1 fruit fly cellular context compared by ENCODE assay signal in the genomic region with DNA sequence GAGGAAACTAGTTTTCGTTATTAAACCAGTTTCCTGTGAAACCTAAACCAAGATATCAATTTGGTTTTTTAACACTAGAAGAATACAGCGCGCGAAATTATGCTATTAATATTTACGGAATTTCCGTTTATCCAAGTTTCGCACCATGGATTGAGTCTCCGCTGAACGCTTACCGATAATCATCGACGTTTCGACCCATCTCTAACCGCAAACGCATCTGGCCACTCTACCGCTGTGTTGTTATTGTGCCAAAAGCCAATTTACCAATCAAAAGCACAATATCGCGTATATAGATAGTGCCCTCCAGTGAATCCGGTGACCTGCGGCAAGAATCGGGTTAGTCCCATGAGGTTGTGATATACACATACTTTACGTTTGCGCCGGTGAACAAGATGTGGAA.
TF ChIP-seq lines count a peak whose summit lies in the region.

Gene CG3626, plus strand, starts transcription at position 222 of the 400 bp plus-strand sequence.

TF ChIP-seq in whole organism, embryonic, 481 proteins besides CTCF, POLR2A, EP300 and RAD21 (continued from another document and continues in another):
- TF ChIP-seq Doc3 (GFP tag; IDR thresholded peaks at IDR 0.05; lab: Robert Waterston, UW; ENCODE audit: partially characterized antibody) (peak; percentile 71; the same call in 2 of the 3 replicates), crc (GFP tag; optimal IDR thresholded peaks at IDR 0.05; lab: Kevin White, UChicago) (no peak), trem (tag; optimal IDR thresholded peaks at IDR 0.05; lab: Kevin White, UChicago) (peak; percentile 69), mld (GFP tag; IDR thresholded peaks at IDR 0.05; lab: Robert Waterston, UW; ENCODE audit: partially characterized antibody) (0 out of 3 replicates have a peak, but pooled peaks have one; percentile 44), shn (GFP tag; optimal IDR thresholded peaks at IDR 0.05; lab: Kevin White, UChicago) (peak; percentile 14), fd64A (GFP tag; optimal IDR thresholded peaks at IDR 0.05; lab: Kevin White, UChicago) (no peak), GATAe (GFP tag; conservative IDR thresholded peaks at IDR 0.05; lab: Robert Waterston, UW) (no peak), tna (GFP tag; IDR thresholded peaks at IDR 0.05; lab: Robert Waterston, UW; ENCODE audit: partially characterized antibody) (peak; percentile 77), Bgb (GFP tag; IDR thresholded peaks at IDR 0.05; lab: Robert Waterston, UW; ENCODE audit: partially characterized antibody) (peak; percentile 89), HLH3B (GFP tag; IDR thresholded peaks at IDR 0.05; lab: Robert Waterston, UW) (no peak), bcd (GFP tag; optimal IDR thresholded peaks at IDR 0.05; lab: Kevin White, UChicago) (peak; percentile 27), ara (GFP tag; IDR thresholded peaks at IDR 0.05; lab: Robert Waterston, UW) (no peak), CG13424 (tag; optimal IDR thresholded peaks at IDR 0.05; lab: Kevin White, UChicago) (no peak), CG12104 (GFP tag; optimal IDR thresholded peaks at IDR 0.05; lab: Kevin White, UChicago) (no peak), CG9932 (GFP tag; IDR thresholded peaks at IDR 0.05; lab: Robert Waterston, UW) (peak; percentile 60), vfl (GFP tag; optimal IDR thresholded peaks at IDR 0.05; lab: Kevin White, UChicago) (no peak), Stat92E (GFP tag; optimal IDR thresholded peaks at IDR 0.05; lab: Kevin White, UChicago) (no peak), crol (GFP tag; IDR thresholded peaks at IDR 0.05; lab: Robert Waterston, UW) (no peak), pho (GFP tag; optimal IDR thresholded peaks at IDR 0.05; lab: Kevin White, UChicago) (peak; percentile 2), CG9215 (GFP tag; IDR thresholded peaks at IDR 0.05; lab: Robert Waterston, UW) (no peak), lilli (GFP tag; optimal IDR thresholded peaks at IDR 0.05; lab: Kevin White, UChicago) (peak; percentile 43), CG2875 (GFP tag; optimal IDR thresholded peaks at IDR 0.05; lab: Kevin White, UChicago) (no peak), CG12769 (tag; optimal IDR thresholded peaks at IDR 0.05; lab: Kevin White, UChicago) (no peak), Ets97D (GFP tag; optimal IDR thresholded peaks at IDR 0.05; lab: Kevin White, UChicago) (peak; percentile 81), CG33213 (GFP tag; optimal IDR thresholded peaks at IDR 0.05; lab: Kevin White, UChicago) (peak; percentile 87), CG7372 (GFP tag; IDR thresholded peaks at IDR 0.05; lab: Robert Waterston, UW) (no peak), kni (GFP tag; optimal IDR thresholded peaks at IDR 0.05; lab: Kevin White, UChicago) (no peak), gt (GFP tag; IDR thresholded peaks at IDR 0.05; lab: Robert Waterston, UW) (no peak), esg (GFP tag; conservative IDR thresholded peaks at IDR 0.05; lab: Robert Waterston, UW) (no peak), Dbx (GFP tag; IDR thresholded peaks at IDR 0.05; lab: Robert Waterston, UW) (0 out of 3 replicates have a peak, but pooled peaks have one; percentile 15), sim (GFP tag; IDR thresholded peaks at IDR 0.05; lab: Robert Waterston, UW) (no peak), zen2 (GFP tag; IDR thresholded peaks at IDR 0.05; lab: Robert Waterston, UW; ENCODE audit: partially characterized antibody) (peak; percentile 65), nerfin-2 (GFP tag; IDR thresholded peaks at IDR 0.05; lab: Robert Waterston, UW; ENCODE audit: partially characterized antibody) (0 out of 2 replicates have a peak, but pooled peaks have one; percentile 54), grn (GFP tag; optimal IDR thresholded peaks at IDR 0.05; lab: Kevin White, UChicago) (peak; percentile 52), pnt (GFP tag; optimal IDR thresholded peaks at IDR 0.05; lab: Kevin White, UChicago) (no peak), odd (GFP tag; optimal IDR thresholded peaks at IDR 0.05; lab: Kevin White, UChicago) (no peak), Ets65A (GFP tag; lab: Kevin White, UChicago) (peak; percentile 94), Hr78 (GFP tag; optimal IDR thresholded peaks at IDR 0.05; lab: Kevin White, UChicago) (no peak), CG3847 (GFP tag; IDR thresholded peaks at IDR 0.05; lab: Robert Waterston, UW) (peak; percentile 72), CG17186 (GFP tag; optimal IDR thresholded peaks at IDR 0.05; lab: Kevin White, UChicago) (peak; percentile 21), Lpt (GFP tag; optimal IDR thresholded peaks at IDR 0.05; lab: Kevin White, UChicago) (no peak), CG12659 (GFP tag; optimal IDR thresholded peaks at IDR 0.05; lab: Kevin White, UChicago) (peak; percentile 66), tx (GFP tag; optimal IDR thresholded peaks at IDR 0.05; lab: Kevin White, UChicago) (no peak), CG34224 (GFP tag; IDR thresholded peaks at IDR 0.05; lab: Robert Waterston, UW; ENCODE audit: partially characterized antibody) (peak; percentile 77), Jarid2 (GFP tag; optimal IDR thresholded peaks at IDR 0.05; lab: Kevin White, UChicago) (peak; percentile 9), klu (GFP tag; IDR thresholded peaks at IDR 0.05; lab: Robert Waterston, UW) (no peak), Sry-δ (GFP tag; optimal IDR thresholded peaks at IDR 0.05; lab: Kevin White, UChicago) (peak; percentile 97), eve (GFP tag; optimal IDR thresholded peaks at IDR 0.05; lab: Kevin White, UChicago) (no peak), onecut (GFP tag; IDR thresholded peaks at IDR 0.05; lab: Robert Waterston, UW) (no peak), gsb-n (tag; optimal IDR thresholded peaks at IDR 0.05; lab: Kevin White, UChicago) (no peak), inv (GFP tag; IDR thresholded peaks at IDR 0.05; lab: Robert Waterston, UW; ENCODE audit: partially characterized antibody) (peak; percentile 84; the same call in 1 of the 2 replicates), Oaz (GFP tag; IDR thresholded peaks at IDR 0.05; lab: Robert Waterston, UW) (no peak), pita (GFP tag; optimal IDR thresholded peaks at IDR 0.05; lab: Kevin White, UChicago) (peak; percentile 86), CG12391 (tag; optimal IDR thresholded peaks at IDR 0.05; lab: Kevin White, UChicago) (peak; percentile 30), ase (GFP tag; IDR thresholded peaks at IDR 0.05; lab: Robert Waterston, UW) (no peak), gfzf (GFP tag; optimal IDR thresholded peaks at IDR 0.05; lab: Kevin White, UChicago) (peak; percentile 75), nerfin-1 (tag; optimal IDR thresholded peaks at IDR 0.05; lab: Kevin White, UChicago) (no peak), Sox102F (GFP tag; optimal IDR thresholded peaks at IDR 0.05; lab: Kevin White, UChicago) (no peak), CG3995 (GFP tag; optimal IDR thresholded peaks at IDR 0.05; lab: Kevin White, UChicago) (no peak), p53 (GFP tag; optimal IDR thresholded peaks at IDR 0.05; lab: Kevin White, UChicago) (peak; percentile 44), CG30403 (GFP tag; optimal IDR thresholded peaks at IDR 0.05; lab: Kevin White, UChicago) (peak; percentile 20), Awh (GFP tag; IDR thresholded peaks at IDR 0.05; lab: Robert Waterston, UW) (no peak), stwl (tag; optimal IDR thresholded peaks at IDR 0.05; lab: Kevin White, UChicago) (peak; percentile 99), jumu (GFP tag; optimal IDR thresholded peaks at IDR 0.05; lab: Kevin White, UChicago) (peak; percentile 47), wor (GFP tag; IDR thresholded peaks at IDR 0.05; lab: Robert Waterston, UW) (no peak), Myb (GFP tag; optimal IDR thresholded peaks at IDR 0.05; lab: Kevin White, UChicago) (peak; percentile 41), hb (GFP tag; IDR thresholded peaks at IDR 0.05; lab: Robert Waterston, UW; ENCODE audit: partially characterized antibody) (peak; percentile 74), Dip3 (GFP tag; optimal IDR thresholded peaks at IDR 0.05; lab: Kevin White, UChicago) (peak; percentile 5), CG7928 (GFP tag; optimal IDR thresholded peaks at IDR 0.05; lab: Kevin White, UChicago) (peak; percentile 32), CG42726 (GFP tag; IDR thresholded peaks at IDR 0.05; lab: Robert Waterston, UW; ENCODE audit: partially characterized antibody) (peak; percentile 91), Side (GFP tag; optimal IDR thresholded peaks at IDR 0.05; lab: Kevin White, UChicago) (peak; percentile 35), pros (GFP tag; optimal IDR thresholded peaks at IDR 0.05; lab: Kevin White, UChicago) (no peak), Opbp (GFP tag; IDR thresholded peaks at IDR 0.05; lab: Robert Waterston, UW; ENCODE audit: partially characterized antibody) (peak; percentile 85), org-1 (GFP tag; optimal IDR thresholded peaks at IDR 0.05; lab: Kevin White, UChicago) (no peak), stc (GFP tag; IDR thresholded peaks at IDR 0.05; lab: Robert Waterston, UW) (no peak), HmgZ (tag; optimal IDR thresholded peaks at IDR 0.05; lab: Kevin White, UChicago) (peak; percentile 82), CG3838 (GFP tag; optimal IDR thresholded peaks at IDR 0.05; lab: Kevin White, UChicago) (no peak), unc-4 (GFP tag; IDR thresholded peaks at IDR 0.05; lab: Robert Waterston, UW; ENCODE audit: partially characterized antibody) (peak; percentile 83), CG17829 (tag; optimal IDR thresholded peaks at IDR 0.05; lab: Kevin White, UChicago) (peak; percentile 6), CHES-1-like (GFP tag; optimal IDR thresholded peaks at IDR 0.05; lab: Kevin White, UChicago) (peak; percentile 68), tll (GFP tag; optimal IDR thresholded peaks at IDR 0.05; lab: Kevin White, UChicago) (peak in 1 of 2 experiments; percentile 8), Nf-YB (GFP tag; optimal IDR thresholded peaks at IDR 0.05; lab: Kevin White, UChicago) (peak; percentile 59), en (GFP tag; optimal IDR thresholded peaks at IDR 0.05; lab: Kevin White, UChicago) (no peak), gem (tag; optimal IDR thresholded peaks at IDR 0.05; lab: Kevin White, UChicago) (no peak), Dad (GFP tag; optimal IDR thresholded peaks at IDR 0.05; lab: Kevin White, UChicago) (peak; percentile 12), CG8290 (GFP tag; optimal IDR thresholded peaks at IDR 0.05; lab: Kevin White, UChicago) (peak; percentile 76), CG8290 (tag; optimal IDR thresholded peaks at IDR 0.05; lab: Kevin White, UChicago) (peak; percentile 40 to 90), CG11398 (GFP tag; optimal IDR thresholded peaks at IDR 0.05; lab: Kevin White, UChicago) (no peak), Tbp (GFP tag; optimal IDR thresholded peaks at IDR 0.05; lab: Kevin White, UChicago) (no peak), jing (GFP tag; optimal IDR thresholded peaks at IDR 0.05; lab: Kevin White, UChicago) (no peak), psq (GFP tag; optimal IDR thresholded peaks at IDR 0.05; lab: Kevin White, UChicago) (no peak), CG14860 (GFP tag; IDR thresholded peaks at IDR 0.05; lab: Robert Waterston, UW; ENCODE audit: partially characterized antibody) (peak; percentile 44; the same call in 2 of the 3 replicates), insv (GFP tag; optimal IDR thresholded peaks at IDR 0.05; lab: Kevin White, UChicago) (peak in 1 of 2 experiments; percentile 23), Pdp1 (GFP tag; optimal IDR thresholded peaks at IDR 0.05; lab: Kevin White, UChicago) (no peak), bowl (GFP tag; IDR thresholded peaks at IDR 0.05; lab: Robert Waterston, UW) (no peak), Sry-β (GFP tag; optimal IDR thresholded peaks at IDR 0.05; lab: Kevin White, UChicago) (no peak), zfh2 (GFP tag; optimal IDR thresholded peaks at IDR 0.05; lab: Kevin White, UChicago) (peak; percentile 36), Rfx (GFP tag; IDR thresholded peaks at IDR 0.05; lab: Robert Waterston, UW) (no peak; the same call in 1 of the 2 replicates), CG11695 (GFP tag; IDR thresholded peaks at IDR 0.05; lab: Robert Waterston, UW) (no peak), Atf-2 (GFP tag; optimal IDR thresholded peaks at IDR 0.05; lab: Kevin White, UChicago) (no peak), mam (GFP tag; optimal IDR thresholded peaks at IDR 0.05; lab: Kevin White, UChicago) (peak; percentile 53), knrl (GFP tag; IDR thresholded peaks at IDR 0.05; lab: Robert Waterston, UW; ENCODE audit: partially characterized antibody) (peak; percentile 88), CG11560 (tag; IDR thresholded peaks at IDR 0.05; lab: Robert Waterston, UW) (no peak), dan (GFP tag; IDR thresholded peaks at IDR 0.05; lab: Robert Waterston, UW) (no peak), fd102C (GFP tag; optimal IDR thresholded peaks at IDR 0.05; lab: Kevin White, UChicago) (no peak), HLH54F (GFP tag; optimal IDR thresholded peaks at IDR 0.05; lab: Kevin White, UChicago) (peak; percentile 8), CG8924 (tag; optimal IDR thresholded peaks at IDR 0.05; lab: Kevin White, UChicago) (no peak), vnd (GFP tag; IDR thresholded peaks at IDR 0.05; lab: Robert Waterston, UW; ENCODE audit: partially characterized antibody) (peak; percentile 59; the same call in 2 of the 3 replicates), PHDP (tag; optimal IDR thresholded peaks at IDR 0.05; lab: Kevin White, UChicago) (no peak), HmgD (GFP tag; optimal IDR thresholded peaks at IDR 0.05; lab: Kevin White, UChicago) (peak; percentile 41), NC2β (GFP tag; optimal IDR thresholded peaks at IDR 0.05; lab: Kevin White, UChicago) (peak; percentile 6), BEAF-32 (GFP tag; optimal IDR thresholded peaks at IDR 0.05; lab: Kevin White, UChicago) (peak; percentile 92), CG32532 (GFP tag; IDR thresholded peaks at IDR 0.05; lab: Robert Waterston, UW) (no peak), Scr (GFP tag; IDR thresholded peaks at IDR 0.05; lab: Robert Waterston, UW; ENCODE audit: partially characterized antibody) (peak; percentile 80), sna (GFP tag; IDR thresholded peaks at IDR 0.05; lab: Robert Waterston, UW; ENCODE audit: partially characterized antibody) (peak; percentile 80), repo (GFP tag; optimal IDR thresholded peaks at IDR 0.05; lab: Kevin White, UChicago) (peak; percentile 4), CG12219 (GFP tag; optimal IDR thresholded peaks at IDR 0.05; lab: Kevin White, UChicago) (no peak), CG10654 (GFP tag; optimal IDR thresholded peaks at IDR 0.05; lab: Kevin White, UChicago) (peak; percentile 16), CG10366 (GFP tag; IDR thresholded peaks at IDR 0.05; lab: Robert Waterston, UW) (no peak), Hmx (GFP tag; optimal IDR thresholded peaks at IDR 0.05; lab: Kevin White, UChicago) (no peak), CG10431 (GFP tag; optimal IDR thresholded peaks at IDR 0.05; lab: Kevin White, UChicago) (no peak), CG4617 (GFP tag; optimal IDR thresholded peaks at IDR 0.05; lab: Kevin White, UChicago; ENCODE audit: borderline replicate concordance) (peak; percentile 89), CG11085 (GFP tag; IDR thresholded peaks at IDR 0.05; lab: Robert Waterston, UW) (no peak), ATbp (GFP tag; optimal IDR thresholded peaks at IDR 0.05; lab: Kevin White, UChicago) (no peak), CkIIα-i1 (GFP tag; IDR thresholded peaks at IDR 0.05; lab: Robert Waterston, UW) (no peak)
